Worm (Caenorhabditis elegans): Measurements from ENCODE around the gene srbc-30.

DNA sequence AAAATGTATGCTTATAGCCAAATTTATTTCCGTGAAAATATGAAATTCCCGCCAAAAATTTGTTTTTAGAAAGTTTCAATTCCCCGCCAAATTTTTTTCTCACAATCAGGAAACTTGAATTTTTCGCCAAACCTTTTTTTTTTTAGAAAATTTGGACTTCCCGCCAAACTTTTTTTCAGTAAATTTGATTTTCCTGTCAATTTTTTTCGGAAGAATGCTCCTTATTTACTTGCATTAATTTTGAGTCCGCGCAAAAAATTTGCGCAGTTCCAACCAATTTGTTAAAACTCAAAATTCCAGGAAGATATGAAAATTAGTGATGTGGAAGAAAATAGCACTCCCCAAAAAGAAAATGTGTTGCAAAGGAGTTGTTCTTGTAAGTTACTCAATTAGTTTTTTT is 20.3 kb downstream of the srbc-30 start, which contains the start of gene slc-28.2:
- TF ChIP-seq php-3 (GFP tag; IDR thresholded peaks at IDR 0.05), result no peak
- TF ChIP-seq pqm-1 (tag; optimal IDR thresholded peaks at IDR 0.05), result no peak
- TF ChIP-seq nhr-28 (tag; optimal IDR thresholded peaks at IDR 0.05), result no peak
- no peak for TF ChIP-seq ZK546.5 (tag; optimal IDR thresholded peaks at IDR 0.05)
